Worm (Caenorhabditis elegans) whole organism, mixed stage, embryonic: ENCODE results near the gene H41C03.1.

ENCODE experiments used
- blmp-1 ChIP-seq: fragments of 150-350 bp; optimal IDR thresholded peaks from 2 replicates; lab custom pipeline; 2014; ENCODE audit warnings: missing biosample characterization, missing genetic modification characterization
- ceh-43 ChIP-seq: fragments of 200-800 bp; sonication (Bioruptor generic); optimal IDR thresholded peaks from 2 replicates; lab custom pipeline; 2018; ENCODE audit warnings: mild to moderate bottlenecking, missing genetic modification characterization, moderate library complexity, missing compliant biosample characterization
- ces-1 ChIP-seq: fragments of 150-350 bp; optimal IDR thresholded peaks from 2 replicates; lab custom pipeline; 2014; ENCODE audit warnings: missing biosample characterization, missing genetic modification reagents, missing genetic modification characterization
- elt-3 ChIP-seq: fragments of 150-350 bp; optimal IDR thresholded peaks from 2 replicates; lab custom pipeline; 2014; ENCODE audit warnings: missing biosample characterization, missing genetic modification characterization
- ham-2 ChIP-seq: fragments of 200-800 bp; sonication (Bioruptor generic); optimal IDR thresholded peaks from 2 replicates; lab custom pipeline; 2018; ENCODE audit warnings: mild to moderate bottlenecking, missing genetic modification characterization, missing compliant biosample characterization
- nhr-76 ChIP-seq: sonication (generic microtip); optimal IDR thresholded peaks from 2 replicates; lab custom pipeline; 2017; ENCODE audit warnings: missing biosample characterization, missing genetic modification characterization
- sem-2 ChIP-seq: fragments of 200-800 bp; sonication (Bioruptor generic); optimal IDR thresholded peaks from 2 replicates; lab custom pipeline; 2018; ENCODE audit warnings: mild to moderate bottlenecking, missing genetic modification characterization, missing compliant biosample characterization
- snpc-4 ChIP-seq: fragments of 150-350 bp; optimal IDR thresholded peaks from 2 replicates; lab custom pipeline; 2014; ENCODE audit warnings: missing biosample characterization, missing genetic modification characterization
- unc-120 ChIP-seq: sonication (generic microtip); optimal IDR thresholded peaks from 2 replicates; lab custom pipeline; 2017; ENCODE audit warnings: missing genetic modification characterization, missing compliant biosample characterization; ENCODE audit not compliant: poor library complexity, severe bottlenecking
- unc-39 ChIP-seq: fragments of 150-350 bp; optimal IDR thresholded peaks from 2 replicates; lab custom pipeline; 2014; ENCODE audit warnings: missing biosample characterization, missing genetic modification characterization
- unc-62 ChIP-seq: fragments of 150-350 bp; optimal IDR thresholded peaks from 2 replicates; lab custom pipeline; 2014; ENCODE audit warnings: missing biosample characterization, missing genetic modification reagents, missing genetic modification characterization
- zip-8 ChIP-seq: fragments of 150-350 bp; optimal IDR thresholded peaks from 2 replicates; lab custom pipeline; 2014; ENCODE audit warnings: missing biosample characterization, missing genetic modification characterization
- ztf-11 ChIP-seq: fragments of 150-350 bp; optimal IDR thresholded peaks from 2 replicates; lab custom pipeline; 2014; ENCODE audit warnings: missing biosample characterization, missing genetic modification characterization

ce11 chrII:5827364-5827763 lies 26.9 kb upstream of the H41C03.1 start, which contains the start of gene tbc-2:
- TF ChIP-seq ztf-11 (tag; lab: Kevin White, UChicago) (no peak), elt-3 (tag; lab: Kevin White, UChicago) (no peak), unc-39 (tag; lab: Kevin White, UChicago) (no peak), nhr-76 (tag; lab: Kevin White, UChicago) (no peak), unc-62 (GFP tag; lab: Kevin White, UChicago) (no peak), ces-1 (GFP tag; lab: Kevin White, UChicago) (no peak), unc-120 (tag; lab: Kevin White, UChicago) (no peak), blmp-1 (no peak), zip-8 (no peak), ceh-43 (no peak), snpc-4 (tag; lab: Kevin White, UChicago) (no peak), sem-2 (GFP tag; lab: Kevin White, UChicago) (no peak), ham-2 (GFP tag; lab: Kevin White, UChicago) (no peak)
